Fruit fly (Drosophila melanogaster): Measurements from ENCODE around the gene eRF3.

eRF3 gene

dm6 chr2L:12483866-12484554 is 49.8 kb downstream of the eRF3 start (continued):
- TF ChIP-seq disco-r (GFP tag; optimal IDR thresholded peaks at IDR 0.05), result peak; percentile 78
- peak; percentile 86 for TF ChIP-seq Chrac-16 (GFP tag; optimal IDR thresholded peaks at IDR 0.05)
- peak; percentile 88 for TF ChIP-seq Ada2b (GFP tag; IDR thresholded peaks at IDR 0.05)
- TF ChIP-seq CG17328 (GFP tag; IDR thresholded peaks at IDR 0.05), result peak; percentile 89
- TF ChIP-seq CG1832 (GFP tag; optimal IDR thresholded peaks at IDR 0.05), result no peak
- TF ChIP-seq caup (GFP tag; optimal IDR thresholded peaks at IDR 0.05; ENCODE audit: severe bottlenecking), result peak; percentile 84
- TF ChIP-seq CG12744 (GFP tag; optimal IDR thresholded peaks at IDR 0.05), result peak; percentile 82
- TF ChIP-seq Abd-B (GFP tag; optimal IDR thresholded peaks at IDR 0.05), result peak; percentile 86
- TF ChIP-seq Ssrp (tag; optimal IDR thresholded peaks at IDR 0.05), result peak; percentile 87
- TF ChIP-seq CG17912 (GFP tag; optimal IDR thresholded peaks at IDR 0.05), result peak; percentile 54
- peak; percentile 69 for TF ChIP-seq NC2α (GFP tag; optimal IDR thresholded peaks at IDR 0.05)
- peak; percentile 92 for TF ChIP-seq CHES-1-like (GFP tag; optimal IDR thresholded peaks at IDR 0.05)
- peak; percentile 64 for TF ChIP-seq Myb (GFP tag; optimal IDR thresholded peaks at IDR 0.05)
- peak; percentile 92 for TF ChIP-seq CG11504 (tag; optimal IDR thresholded peaks at IDR 0.05)
- TF ChIP-seq Mrtf (GFP tag; IDR thresholded peaks at IDR 0.05), result no peak; the same call in 2 of the 3 replicates
- TF ChIP-seq oc (tag; optimal IDR thresholded peaks at IDR 0.05), result peak; percentile 91
- peak; percentile 86 for TF ChIP-seq CG11695 (GFP tag; IDR thresholded peaks at IDR 0.05)
- TF ChIP-seq CG3065 (GFP tag; optimal IDR thresholded peaks at IDR 0.05), result peak; percentile 62
- TF ChIP-seq Dad (GFP tag; optimal IDR thresholded peaks at IDR 0.05), result peak; percentile 82
- TF ChIP-seq sob (GFP tag; IDR thresholded peaks at IDR 0.05), result peak; percentile 85
- TF ChIP-seq Mad (GFP tag; optimal IDR thresholded peaks at IDR 0.05), result peak; percentile 82
- TF ChIP-seq CG13424 (tag; optimal IDR thresholded peaks at IDR 0.05), result peak; percentile 94
- TF ChIP-seq CG14667 (GFP tag; IDR thresholded peaks at IDR 0.05), result no peak; the same call in 1 of the 2 replicates
- peak; percentile 80 to 93 for TF ChIP-seq chif (GFP tag; optimal IDR thresholded peaks at IDR 0.05)
- peak; percentile 85 for TF ChIP-seq repo (GFP tag; optimal IDR thresholded peaks at IDR 0.05)
- no peak for TF ChIP-seq BEAF-32 (GFP tag; optimal IDR thresholded peaks at IDR 0.05)
- TF ChIP-seq corto (GFP tag; optimal IDR thresholded peaks at IDR 0.05), result peak; percentile 43
- peak; percentile 80 for TF ChIP-seq Hand (GFP tag; optimal IDR thresholded peaks at IDR 0.05)
- peak; percentile 63 for TF ChIP-seq CG10274 (GFP tag; optimal IDR thresholded peaks at IDR 0.05)
- TF ChIP-seq Lhr (GFP tag; optimal IDR thresholded peaks at IDR 0.05), result peak; percentile 50
- peak; percentile 90 for TF ChIP-seq nom (GFP tag; optimal IDR thresholded peaks at IDR 0.05)
- peak; percentile 89 for TF ChIP-seq seq (GFP tag; IDR thresholded peaks at IDR 0.05)
- peak; percentile 52 for TF ChIP-seq sima (GFP tag; optimal IDR thresholded peaks at IDR 0.05)
- peak; percentile 89 for TF ChIP-seq CG18599 (GFP tag; optimal IDR thresholded peaks at IDR 0.05)
- TF ChIP-seq Side (GFP tag; optimal IDR thresholded peaks at IDR 0.05), result peak; percentile 88
- TF ChIP-seq CG8388 (GFP tag; optimal IDR thresholded peaks at IDR 0.05), result peak; percentile 85
- peak; percentile 42; the same call in 1 of the 2 replicates for TF ChIP-seq CG8765 (GFP tag; IDR thresholded peaks at IDR 0.05)
- TF ChIP-seq CG14860 (GFP tag; IDR thresholded peaks at IDR 0.05; ENCODE audit: partially characterized antibody), result no peak
- peak; percentile 52 for TF ChIP-seq CG8290 (GFP tag; optimal IDR thresholded peaks at IDR 0.05)
- peak; percentile 70 to 89 for TF ChIP-seq CG8290 (tag; optimal IDR thresholded peaks at IDR 0.05)
- TF ChIP-seq CG7987 (GFP tag; optimal IDR thresholded peaks at IDR 0.05), result peak; percentile 71
- peak; percentile 73 for TF ChIP-seq CG6854 (GFP tag; optimal IDR thresholded peaks at IDR 0.05)
- TF ChIP-seq CG2889 (GFP tag; IDR thresholded peaks at IDR 0.05), result peak; percentile 72; the same call in 1 of the 3 replicates
- peak; percentile 87 for TF ChIP-seq Bteb2 (GFP tag; optimal IDR thresholded peaks at IDR 0.05)
- no peak for TF ChIP-seq Dll (GFP tag; IDR thresholded peaks at IDR 0.05; ENCODE audit: partially characterized antibody)
- TF ChIP-seq Ets65A (GFP tag), result peak; percentile 97
- TF ChIP-seq CG32772 (GFP tag; IDR thresholded peaks at IDR 0.05), result peak; percentile 80
- TF ChIP-seq Doc3 (GFP tag; IDR thresholded peaks at IDR 0.05; ENCODE audit: partially characterized antibody), result no peak
- TF ChIP-seq C15 (GFP tag; IDR thresholded peaks at IDR 0.05), result peak; percentile 61; the same call in 1 of the 3 replicates

All from whole organism, embryonic.